Worm (Caenorhabditis elegans): ENCODE measurements around the gene Y105C5A.12.
"Not testable (repeated sequence)": the region's sequence is repeated elsewhere in the genome, so short reads cannot be mapped to it uniquely, and the experiment has no call there.

DNA sequence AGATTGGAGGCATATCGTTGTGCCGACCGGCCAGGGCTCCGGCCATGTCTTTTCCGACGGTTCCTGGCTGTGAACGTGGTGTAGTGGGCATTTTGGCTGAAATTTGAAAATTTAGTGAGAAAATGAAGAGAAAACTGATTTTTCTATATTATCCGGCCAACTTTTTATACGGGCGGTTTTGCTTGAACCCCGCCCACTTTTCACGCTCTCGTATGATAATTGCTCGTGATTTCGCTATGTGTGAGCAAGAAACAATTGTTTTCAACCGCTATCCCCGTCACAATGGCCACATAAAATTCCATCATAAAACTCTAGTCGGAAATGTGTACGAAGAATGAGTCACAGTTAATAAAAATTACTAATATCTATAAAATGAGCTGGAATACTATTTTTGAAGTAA is at the start of gene Y105C5A.12:
- TF ChIP-seq unc-62 (GFP tag; optimal IDR thresholded peaks at IDR 0.05); nhr-25 (tag; optimal IDR thresholded peaks at IDR 0.05); skn-1 (tag; optimal IDR thresholded peaks at IDR 0.05); unc-39 (tag; optimal IDR thresholded peaks at IDR 0.05); ztf-4 (tag; optimal IDR thresholded peaks at IDR 0.05); ama-1 (optimal IDR thresholded peaks at IDR 0.05); nhr-237 (tag; optimal IDR thresholded peaks at IDR 0.05); lin-13 (GFP tag; optimal IDR thresholded peaks at IDR 0.05); blmp-1 (tag; optimal IDR thresholded peaks at IDR 0.05; ENCODE audit: insufficient read depth); lin-39 (tag; optimal IDR thresholded peaks at IDR 0.05): not testable (repeated sequence)
